Worm (Caenorhabditis elegans) whole organism, midembryonic: ENCODE data around the gene ccep-135.

ENCODE experiments used
- T22C8.4 ChIP-seq: fragments of 200-800 bp; sonication (Bioruptor generic); IDR thresholded peaks from 2 replicates; pipeline ENCODE4 v1.3.6; 2022; ENCODE audit warnings: missing genetic modification characterization, missing compliant biosample characterization
- klf-2 ChIP-seq: fragments of 200-800 bp; sonication (Bioruptor generic); conservative IDR thresholded peaks from 2 replicates; pipeline ENCODE4 v1.3.6; 2022; ENCODE audit warnings: missing genetic modification reagents, missing genetic modification characterization, missing compliant biosample characterization
- ztf-23 ChIP-seq: fragments of 200-800 bp; sonication (Bioruptor generic); IDR thresholded peaks from 2 replicates; pipeline ENCODE4 v1.3.6; 2022; ENCODE audit warnings: missing genetic modification reagents, missing genetic modification characterization, missing compliant biosample characterization

DNA sequence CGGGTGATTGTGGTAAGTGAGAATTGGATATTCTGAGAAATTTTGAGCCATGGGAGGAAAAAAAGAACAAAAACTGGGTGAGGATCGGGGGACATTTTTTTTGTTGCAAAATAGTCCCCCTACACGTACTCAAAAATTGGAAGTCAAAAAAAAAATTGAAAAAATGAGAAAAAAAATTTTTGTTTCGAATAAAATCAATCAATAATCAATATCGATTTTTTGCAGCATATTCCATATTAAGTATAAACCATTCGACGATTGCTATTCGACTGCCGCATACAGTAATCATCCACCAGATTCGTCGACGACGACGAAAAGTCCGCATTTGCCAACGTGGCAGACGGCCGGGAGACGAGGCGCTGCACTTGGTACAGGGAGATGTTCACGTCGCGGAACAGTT, 20.9 kb downstream of the ccep-135 start:
- no peak for TF ChIP-seq klf-2 (GFP tag; lab: Robert Waterston, UW)
- TF ChIP-seq T22C8.4 = peak; percentile 64
- TF ChIP-seq ztf-23 = no peak
